Worm (Caenorhabditis elegans) whole organism, late embryonic: ENCODE data around the gene mig-17.

Experiments used
- K09A11.1 ChIP-seq: sonication (generic microtip); optimal IDR thresholded peaks from 2 replicates; lab custom pipeline; 2017; ENCODE audit warnings: antibody characterized with exemption, mild to moderate bottlenecking, missing genetic modification characterization, missing compliant biosample characterization; ENCODE audit not compliant: insufficient read depth
- ceh-19 ChIP-seq: fragments of 200-800 bp; sonication (Bioruptor generic); optimal IDR thresholded peaks from 2 replicates; lab custom pipeline; 2018; ENCODE audit warnings: mild to moderate bottlenecking, missing genetic modification characterization, missing compliant biosample characterization
- ceh-24 ChIP-seq: sonication (generic microtip); optimal IDR thresholded peaks from 2 replicates; lab custom pipeline; 2016; ENCODE audit warnings: mild to moderate bottlenecking, missing genetic modification characterization, missing compliant biosample characterization
- ceh-9 ChIP-seq: sonication (generic microtip); optimal IDR thresholded peaks from 2 replicates; lab custom pipeline; 2016; ENCODE audit warnings: mild to moderate bottlenecking, missing genetic modification characterization, inconsistent platforms, missing compliant biosample characterization
- mec-3 ChIP-seq: sonication (generic microtip); optimal IDR thresholded peaks from 2 replicates; lab custom pipeline; 2016; ENCODE audit warnings: borderline replicate concordance, missing genetic modification characterization, missing compliant biosample characterization
- nfya-1 ChIP-seq: sonication (generic microtip); optimal IDR thresholded peaks from 2 replicates; lab custom pipeline; 2017; ENCODE audit warnings: missing genetic modification characterization, mild to moderate bottlenecking, missing compliant biosample characterization, antibody characterized with exemption, moderate library complexity
- pqm-1 ChIP-seq: sonication (generic microtip); optimal IDR thresholded peaks from 2 replicates; lab custom pipeline; 2016; ENCODE audit warnings: missing genetic modification characterization, missing compliant biosample characterization

- no peak for TF ChIP-seq nfya-1 (tag; lab: Kevin White, UChicago)
- TF ChIP-seq mec-3 (tag; lab: Kevin White, UChicago): no peak
- no peak for TF ChIP-seq ceh-19 (GFP tag; lab: Kevin White, UChicago)
- no peak for TF ChIP-seq K09A11.1 (tag; lab: Kevin White, UChicago)
- TF ChIP-seq ceh-9 (tag; lab: Kevin White, UChicago): no peak
- TF ChIP-seq pqm-1 (tag; lab: Kevin White, UChicago): no peak
- no peak for TF ChIP-seq ceh-24 (tag; lab: Kevin White, UChicago)
Measured at ce11 chrV:11459255-11459654, 12.8 kb downstream of the mig-17 start, which contains the start of gene T11F9.1.
